Worm (Caenorhabditis elegans) whole organism, L2 larva: ENCODE data around the gene nlp-55.

Experiments
- C34F6.9 ChIP-seq: fragments of 150-350 bp; optimal IDR thresholded peaks from 2 replicates; lab custom pipeline; 2014; ENCODE audit warnings: missing biosample characterization, missing genetic modification characterization
- F13H6.1 ChIP-seq: sonication (generic microtip); optimal IDR thresholded peaks from 2 replicates; lab custom pipeline; 2016; ENCODE audit warnings: missing genetic modification characterization, missing compliant biosample characterization
- R02D3.7 ChIP-seq: fragments of 150-350 bp; optimal IDR thresholded peaks from 2 replicates; lab custom pipeline; 2014; ENCODE audit warnings: missing biosample characterization, missing genetic modification characterization
- Y55F3AM.14 ChIP-seq: fragments of 200-800 bp; sonication (Bioruptor generic); optimal IDR thresholded peaks from 2 replicates; lab custom pipeline; 2018; ENCODE audit warnings: mild to moderate bottlenecking, missing genetic modification characterization, missing compliant biosample characterization
- ZK546.5 ChIP-seq: sonication (generic microtip); optimal IDR thresholded peaks from 2 replicates; lab custom pipeline; 2017; ENCODE audit warnings: missing biosample characterization, missing genetic modification characterization
- alr-1 ChIP-seq: fragments of 150-350 bp; optimal IDR thresholded peaks from 2 replicates; lab custom pipeline; 2014; ENCODE audit warnings: missing biosample characterization, missing genetic modification characterization
- aly-2 ChIP-seq: fragments of 150-350 bp; optimal IDR thresholded peaks from 2 replicates; lab custom pipeline; 2014; ENCODE audit warnings: missing biosample characterization, missing genetic modification characterization
- ama-1 ChIP-seq: fragments of 150-350 bp; optimal IDR thresholded peaks from 2 replicates; lab custom pipeline; 2018; ENCODE audit warnings: inconsistent platforms
- blmp-1 ChIP-seq: sonication (generic microtip); optimal IDR thresholded peaks from 2 replicates; lab custom pipeline; 2017; ENCODE audit warnings: missing genetic modification characterization, mild to moderate bottlenecking, missing compliant biosample characterization, antibody characterized with exemption, moderate library complexity; ENCODE audit not compliant: insufficient read depth
- ceh-16 ChIP-seq: fragments of 150-350 bp; optimal IDR thresholded peaks from 2 replicates; lab custom pipeline; 2014; ENCODE audit warnings: missing biosample characterization, missing genetic modification characterization
- ceh-82 ChIP-seq: fragments of 150-350 bp; optimal IDR thresholded peaks from 2 replicates; lab custom pipeline; 2014; ENCODE audit warnings: missing biosample characterization, missing genetic modification characterization
- crh-2 ChIP-seq: sonication (generic microtip); optimal IDR thresholded peaks from 2 replicates; lab custom pipeline; 2017; ENCODE audit warnings: missing biosample characterization, missing genetic modification characterization
- dmd-4 ChIP-seq: sonication (generic microtip); optimal IDR thresholded peaks from 2 replicates; lab custom pipeline; 2017; ENCODE audit warnings: missing biosample characterization, missing genetic modification characterization
- egl-27 ChIP-seq: sonication (generic microtip); optimal IDR thresholded peaks from 3 replicates; lab custom pipeline; 2017; ENCODE audit warnings: missing biosample characterization, missing genetic modification reagents, missing genetic modification characterization
- elt-1 ChIP-seq: fragments of 150-350 bp; optimal IDR thresholded peaks from 2 replicates; lab custom pipeline; 2014; ENCODE audit warnings: missing biosample characterization, missing genetic modification characterization
- elt-3 ChIP-seq: sonication (generic microtip); optimal IDR thresholded peaks from 2 replicates; lab custom pipeline; 2017; ENCODE audit warnings: missing biosample characterization, missing genetic modification characterization
- fos-1 ChIP-seq: fragments of 150-350 bp; optimal IDR thresholded peaks from 2 replicates; lab custom pipeline; 2014; ENCODE audit warnings: missing biosample characterization, missing genetic modification characterization
- gmeb-1 ChIP-seq: fragments of 150-350 bp; optimal IDR thresholded peaks from 2 replicates; lab custom pipeline; 2014; ENCODE audit warnings: missing biosample characterization, missing genetic modification characterization
- lin-11 ChIP-seq: fragments of 150-350 bp; sonication (generic microtip); optimal IDR thresholded peaks from 2 replicates; lab custom pipeline; 2014; ENCODE audit warnings: missing biosample characterization, missing genetic modification characterization, inconsistent platforms, mixed read lengths
- lin-13 ChIP-seq: fragments of 150-350 bp; optimal IDR thresholded peaks from 2 replicates; lab custom pipeline; 2014; ENCODE audit warnings: missing biosample characterization, missing genetic modification reagents, missing genetic modification characterization
- lin-39 ChIP-seq: fragments of 150-350 bp; optimal IDR thresholded peaks from 2 replicates; lab custom pipeline; 2014; ENCODE audit warnings: missing biosample characterization, missing genetic modification reagents, missing genetic modification characterization
- lsy-2 ChIP-seq, 2 experiments: fragments of 150-350 bp in 1 of 2; sonication (generic microtip) in 1 of 2; optimal IDR thresholded peaks; 2 replicates each; lab custom pipeline; 2014 to 2017; ENCODE audit warnings: missing biosample characterization in 2 of 2, missing genetic modification characterization in 2 of 2
- mbf-1 ChIP-seq: sonication (generic microtip); optimal IDR thresholded peaks from 2 replicates; lab custom pipeline; 2017; ENCODE audit warnings: missing biosample characterization, missing genetic modification characterization
- mdl-1 ChIP-seq, 2 experiments: fragments of 150-350 bp in 1 of 2; sonication (generic microtip) in 1 of 2; optimal IDR thresholded peaks; 2 replicates each; lab custom pipeline; 2017; ENCODE audit warnings: missing biosample characterization in 2 of 2, missing genetic modification characterization in 2 of 2
- nhr-10 ChIP-seq: sonication (generic microtip); optimal IDR thresholded peaks from 2 replicates; lab custom pipeline; 2017; ENCODE audit warnings: missing biosample characterization, missing genetic modification characterization
- nhr-11 ChIP-seq: fragments of 150-350 bp; optimal IDR thresholded peaks from 2 replicates; lab custom pipeline; 2014; ENCODE audit warnings: missing biosample characterization, missing genetic modification characterization
- nhr-12 ChIP-seq: fragments of 150-350 bp; optimal IDR thresholded peaks from 2 replicates; lab custom pipeline; 2014; ENCODE audit warnings: missing biosample characterization, missing genetic modification characterization
- nhr-129 ChIP-seq: fragments of 150-350 bp; optimal IDR thresholded peaks from 2 replicates; lab custom pipeline; 2014; ENCODE audit warnings: missing biosample characterization, missing genetic modification characterization
- nhr-21 ChIP-seq: fragments of 150-350 bp; optimal IDR thresholded peaks from 2 replicates; lab custom pipeline; 2014; ENCODE audit warnings: missing biosample characterization, missing genetic modification characterization
- nhr-23 ChIP-seq: fragments of 150-350 bp; optimal IDR thresholded peaks from 2 replicates; lab custom pipeline; 2014; ENCODE audit warnings: missing biosample characterization, missing genetic modification reagents, missing genetic modification characterization
- nhr-237 ChIP-seq: fragments of 150-350 bp; optimal IDR thresholded peaks from 2 replicates; lab custom pipeline; 2014; ENCODE audit warnings: missing biosample characterization, missing genetic modification characterization
- nhr-25 ChIP-seq: fragments of 150-350 bp; sonication (generic microtip); optimal IDR thresholded peaks from 3 replicates; lab custom pipeline; 2014; ENCODE audit warnings: missing biosample characterization, missing genetic modification characterization
- nhr-6 ChIP-seq: fragments of 150-350 bp; optimal IDR thresholded peaks from 2 replicates; lab custom pipeline; 2014; ENCODE audit warnings: missing biosample characterization, missing genetic modification characterization
- nhr-77 ChIP-seq: fragments of 150-350 bp; optimal IDR thresholded peaks from 2 replicates; lab custom pipeline; 2014; ENCODE audit warnings: missing biosample characterization, missing genetic modification characterization
- peb-1 ChIP-seq: fragments of 150-350 bp; optimal IDR thresholded peaks from 2 replicates; lab custom pipeline; 2014; ENCODE audit warnings: missing biosample characterization, missing genetic modification characterization
- sem-4 ChIP-seq: fragments of 150-350 bp; optimal IDR thresholded peaks from 2 replicates; lab custom pipeline; 2014; ENCODE audit warnings: missing biosample characterization, missing genetic modification reagents, missing genetic modification characterization
- skn-1 ChIP-seq: sonication (generic microtip); optimal IDR thresholded peaks from 2 replicates; lab custom pipeline; 2017; ENCODE audit warnings: missing biosample characterization, missing genetic modification characterization
- sma-3 ChIP-seq: sonication (generic microtip); optimal IDR thresholded peaks from 2 replicates; lab custom pipeline; 2016; ENCODE audit warnings: missing genetic modification reagents, missing genetic modification characterization, missing compliant biosample characterization
- sma-9 ChIP-seq, 2 experiments: fragments of 150-350 bp in 1 of 2; sonication (generic microtip) in 1 of 2; optimal IDR thresholded peaks; 2 replicates each; lab custom pipeline; 2014 to 2016; ENCODE audit warnings: missing genetic modification characterization in 2 of 2, mild to moderate bottlenecking in 1 of 2, missing biosample characterization in 1 of 2, missing compliant biosample characterization in 1 of 2, missing genetic modification reagents in 1 of 2, moderate library complexity in 1 of 2
- snpc-4 ChIP-seq: fragments of 150-350 bp; optimal IDR thresholded peaks from 2 replicates; lab custom pipeline; 2014; ENCODE audit warnings: missing biosample characterization, missing genetic modification characterization
- unc-39 ChIP-seq: fragments of 150-350 bp; optimal IDR thresholded peaks from 2 replicates; lab custom pipeline; 2014; ENCODE audit warnings: missing biosample characterization, missing genetic modification characterization
- unc-55 ChIP-seq: fragments of 150-350 bp; sonication (generic microtip); optimal IDR thresholded peaks from 3 replicates; lab custom pipeline; 2014; ENCODE audit warnings: missing biosample characterization, missing genetic modification reagents, missing genetic modification characterization
- unc-62 ChIP-seq: fragments of 150-350 bp; optimal IDR thresholded peaks from 2 replicates; lab custom pipeline; 2014; ENCODE audit warnings: missing biosample characterization, missing genetic modification reagents, missing genetic modification characterization
- zag-1 ChIP-seq: fragments of 150-350 bp; optimal IDR thresholded peaks from 2 replicates; lab custom pipeline; 2014; ENCODE audit warnings: missing biosample characterization, missing genetic modification characterization
- ztf-1 ChIP-seq: fragments of 200-800 bp; sonication (Bioruptor generic); conservative IDR thresholded peaks from 2 replicates; pipeline ENCODE4 v1.3.6; 2022; ENCODE audit warnings: missing genetic modification characterization, missing compliant biosample characterization
- ztf-11 ChIP-seq: sonication (generic microtip); optimal IDR thresholded peaks from 2 replicates; lab custom pipeline; 2017; ENCODE audit warnings: missing biosample characterization, missing genetic modification characterization
- ztf-4 ChIP-seq: fragments of 150-350 bp; optimal IDR thresholded peaks from 2 replicates; lab custom pipeline; 2014; ENCODE audit warnings: missing biosample characterization, missing genetic modification characterization

The nlp-55 gene

DNA sequence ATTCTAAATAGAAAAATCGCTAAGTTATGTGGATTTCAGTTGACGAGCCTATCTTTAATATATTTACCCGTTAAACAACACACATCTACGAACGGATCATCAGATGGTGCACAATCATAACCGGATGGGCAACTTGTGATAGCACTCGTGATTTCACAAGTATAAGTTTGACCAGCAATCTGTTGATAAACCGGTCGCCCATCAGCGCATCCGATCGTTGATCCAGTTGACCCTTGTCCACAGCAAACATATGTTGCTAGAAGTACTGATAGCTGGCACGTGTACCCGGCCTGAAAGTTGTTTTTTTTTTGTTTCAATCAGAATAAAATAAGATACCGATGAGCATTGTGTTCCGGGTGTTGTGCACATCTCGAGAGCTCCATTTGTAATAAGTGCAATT is 27.5 kb downstream of the nlp-55 start:
- no peak for TF ChIP-seq elt-1 (tag; lab: Kevin White, UChicago)
- TF ChIP-seq lsy-2 (tag; optimal IDR thresholded peaks at IDR 0.05; lab: Kevin White, UChicago) = no peak

DNA sequence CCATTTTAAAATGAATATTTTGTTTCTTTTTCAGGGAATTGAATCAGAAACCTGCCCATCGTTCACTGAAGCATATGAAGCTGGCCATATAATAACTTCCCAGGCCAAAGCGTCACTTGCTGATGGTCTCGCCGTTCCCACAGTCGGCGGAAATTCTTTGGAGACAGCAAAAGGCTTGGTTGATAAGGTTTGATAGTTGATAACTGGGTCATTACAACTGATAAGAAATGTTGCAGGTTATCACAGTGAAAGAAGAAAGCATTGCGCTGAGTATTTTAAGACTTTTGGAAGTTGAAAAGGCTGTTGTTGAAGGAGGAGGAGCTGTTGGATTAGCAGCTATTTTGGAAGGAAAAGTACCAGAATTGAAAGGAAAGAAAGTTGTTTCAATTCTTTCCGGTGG is 28.6 kb downstream of the nlp-55 start:
- TF ChIP-seq nhr-12 (tag; lab: Kevin White, UChicago) (no peak), crh-2 (tag; lab: Kevin White, UChicago) (no peak), fos-1 (peak; percentile 89), sma-9 (GFP tag; optimal IDR thresholded peaks at IDR 0.05; lab: Kevin White, UChicago) (peak; percentile 5), sma-9 (tag; optimal IDR thresholded peaks at IDR 0.05; lab: Kevin White, UChicago) (no peak)

DNA sequence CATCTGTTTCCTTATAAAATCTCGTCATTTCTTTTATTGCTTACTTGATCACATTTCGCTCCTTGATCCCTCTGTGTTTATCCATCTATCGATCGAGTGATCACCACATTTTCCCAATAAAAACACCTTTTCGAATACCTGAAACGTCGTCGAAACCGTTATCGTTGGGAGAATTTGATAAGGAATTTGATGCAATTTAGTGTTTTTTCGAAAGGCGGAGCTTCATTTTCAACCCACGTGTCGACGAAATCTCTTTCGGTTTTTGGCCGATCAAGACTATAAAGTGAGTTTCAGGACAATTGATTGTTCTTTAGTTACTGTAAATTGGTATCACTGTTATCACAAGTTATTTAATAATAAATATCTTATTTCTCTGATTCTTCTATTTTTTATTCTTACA is 30.6 kb downstream of the nlp-55 start, which contains the start of gene srdh-1:
Gene srdh-1 (plus strand): TSS at position 43 of the 400 bp plus-strand sequence.
- TF ChIP-seq blmp-1 (tag; lab: Kevin White, UChicago) (peak; percentile 36), mbf-1 (tag; lab: Kevin White, UChicago) (no peak), elt-3 (tag; lab: Kevin White, UChicago) (no peak), fos-1 (peak; percentile 16), sma-9 (GFP tag; optimal IDR thresholded peaks at IDR 0.05; lab: Kevin White, UChicago) (peak; percentile 18), sma-9 (tag; optimal IDR thresholded peaks at IDR 0.05; lab: Kevin White, UChicago) (no peak)

DNA sequence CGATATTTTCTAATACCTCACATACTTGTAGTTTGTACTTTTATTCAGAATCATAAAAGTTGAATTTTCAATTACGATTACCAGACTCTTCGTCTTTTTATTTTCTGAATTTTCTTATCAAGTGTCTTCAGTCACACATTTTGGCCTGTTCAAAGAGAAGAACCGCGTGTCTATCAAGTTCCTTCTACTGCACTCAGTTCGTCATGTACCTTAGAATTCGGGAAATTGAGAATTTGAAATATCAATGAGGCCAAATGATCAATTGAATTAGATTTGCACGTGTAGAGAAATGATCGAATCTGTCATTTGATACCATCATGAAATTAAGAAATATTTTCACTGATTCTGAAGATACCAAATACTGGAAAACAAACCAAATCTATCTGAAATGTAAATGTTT is 31.6 kb downstream of the nlp-55 start:
- TF ChIP-seq sem-4 (tag; lab: Kevin White, UChicago) (no peak), nhr-25 (tag; lab: Kevin White, UChicago) (no peak), mdl-1 (tag; optimal IDR thresholded peaks at IDR 0.05; lab: Kevin White, UChicago) (peak in 1 of 2 experiments; percentile 14), C34F6.9 (no peak), snpc-4 (tag; lab: Kevin White, UChicago) (no peak), F13H6.1 (tag; lab: Kevin White, UChicago) (no peak), aly-2 (no peak), nhr-6 (tag; lab: Kevin White, UChicago) (peak; percentile 18), alr-1 (tag; lab: Kevin White, UChicago) (no peak), peb-1 (tag; lab: Kevin White, UChicago) (no peak), nhr-10 (no peak), gmeb-1 (tag; lab: Kevin White, UChicago) (no peak), ZK546.5 (tag; lab: Kevin White, UChicago) (no peak), ama-1 (lab: Kevin White, UChicago) (no peak), dmd-4 (tag; lab: Kevin White, UChicago) (no peak), skn-1 (tag; lab: Kevin White, UChicago) (no peak), nhr-12 (tag; lab: Kevin White, UChicago) (no peak), lin-13 (GFP tag; lab: Kevin White, UChicago) (no peak), R02D3.7 (tag; lab: Kevin White, UChicago) (no peak), mbf-1 (tag; lab: Kevin White, UChicago) (no peak), fos-1 (peak; percentile 40), ztf-1 (GFP tag; lab: Robert Waterston, UW) (no peak), blmp-1 (tag; lab: Kevin White, UChicago) (peak; percentile 49), egl-27 (tag; lab: Kevin White, UChicago) (no peak), unc-55 (GFP tag; lab: Kevin White, UChicago) (no peak), nhr-237 (no peak), ceh-16 (tag; lab: Kevin White, UChicago) (no peak), nhr-23 (tag; lab: Kevin White, UChicago) (no peak), crh-2 (tag; lab: Kevin White, UChicago) (no peak), ztf-4 (tag; lab: Kevin White, UChicago) (no peak), nhr-129 (tag; lab: Kevin White, UChicago) (no peak), sma-3 (GFP tag; lab: Kevin White, UChicago) (peak; percentile 81), lsy-2 (tag; optimal IDR thresholded peaks at IDR 0.05; lab: Kevin White, UChicago) (no peak), unc-62 (GFP tag; lab: Kevin White, UChicago) (no peak), elt-3 (tag; lab: Kevin White, UChicago) (no peak), elt-1 (tag; lab: Kevin White, UChicago) (no peak), nhr-77 (tag; lab: Kevin White, UChicago) (no peak), ztf-11 (tag; lab: Kevin White, UChicago) (no peak), unc-39 (no peak), sma-9 (GFP tag; optimal IDR thresholded peaks at IDR 0.05; lab: Kevin White, UChicago) (peak; percentile 91), sma-9 (tag; optimal IDR thresholded peaks at IDR 0.05; lab: Kevin White, UChicago) (no peak), lin-39 (no peak), nhr-11 (tag; lab: Kevin White, UChicago) (no peak), ceh-82 (tag; lab: Kevin White, UChicago) (no peak), nhr-21 (tag; lab: Kevin White, UChicago) (peak; percentile 61), zag-1 (tag; lab: Kevin White, UChicago) (no peak), lin-11 (no peak), Y55F3AM.14 (GFP tag; lab: Kevin White, UChicago) (no peak)
